Fruit fly (Drosophila melanogaster) whole organism, pupa: ENCODE results near the gene Oamb.

ENCODE experiments used
- CG10348 ChIP-seq: fragments of 200-800 bp; sonication (Bioruptor generic); IDR thresholded peaks from 2 replicates; pipeline ENCODE4 v1.3.6; 2022; ENCODE audit warnings: missing biosample characterization, missing genetic modification characterization
- CG12605 ChIP-seq: fragments of 200-800 bp; sonication (Bioruptor generic); IDR thresholded peaks from 2 replicates; pipeline ENCODE4 v1.3.6; 2022; ENCODE audit warnings: missing biosample characterization, missing genetic modification characterization
- CG13204 ChIP-seq: fragments of 200-800 bp; sonication (Bioruptor generic); optimal IDR thresholded peaks from 2 replicates; lab custom pipeline; 2018; ENCODE audit warnings: missing biosample characterization, mild to moderate bottlenecking, missing genetic modification characterization, moderate library complexity
- CG14655 ChIP-seq: fragments of 200-800 bp; sonication (Bioruptor generic); optimal IDR thresholded peaks from 3 replicates; lab custom pipeline; 2017; ENCODE audit warnings: mild to moderate bottlenecking, missing biosample characterization, missing genetic modification reagents, missing genetic modification characterization
- CG15710 ChIP-seq: fragments of 200-800 bp; sonication (Bioruptor generic); optimal IDR thresholded peaks from 2 replicates; lab custom pipeline; 2018; ENCODE audit warnings: missing biosample characterization, mild to moderate bottlenecking, missing genetic modification characterization, moderate library complexity
- CG17806 ChIP-seq: fragments of 200-800 bp; sonication (Bioruptor generic); optimal IDR thresholded peaks from 2 replicates; lab custom pipeline; 2018; ENCODE audit warnings: missing biosample characterization, mild to moderate bottlenecking, missing genetic modification characterization, moderate library complexity
- CG32121 ChIP-seq: fragments of 200-800 bp; sonication (Bioruptor generic); IDR thresholded peaks from 2 replicates; pipeline ENCODE4 v1.3.6; 2022; ENCODE audit warnings: missing biosample characterization, missing genetic modification characterization
- CG34367 ChIP-seq: fragments of 200-800 bp; sonication (Bioruptor generic); optimal IDR thresholded peaks from 2 replicates; lab custom pipeline; 2018; ENCODE audit warnings: missing biosample characterization, mild to moderate bottlenecking, missing genetic modification characterization
- CG4496 ChIP-seq: fragments of 200-800 bp; sonication (Bioruptor generic); IDR thresholded peaks from 3 replicates; pipeline ENCODE4 v1.3.6; 2022; ENCODE audit warnings: missing biosample characterization, missing genetic modification characterization
- CG8159 ChIP-seq: fragments of 200-800 bp; sonication (Bioruptor generic); optimal IDR thresholded peaks from 3 replicates; lab custom pipeline; 2018; ENCODE audit warnings: missing biosample characterization, mild to moderate bottlenecking, missing genetic modification characterization, moderate library complexity
- CG8301 ChIP-seq: fragments of 200-800 bp; sonication (Bioruptor generic); optimal IDR thresholded peaks from 2 replicates; lab custom pipeline; 2018; ENCODE audit warnings: missing biosample characterization, mild to moderate bottlenecking, missing genetic modification characterization
- CG9948 ChIP-seq: fragments of 200-800 bp; sonication (Bioruptor generic); optimal IDR thresholded peaks from 2 replicates; lab custom pipeline; 2018; ENCODE audit warnings: missing biosample characterization, mild to moderate bottlenecking, missing genetic modification characterization, moderate library complexity
- D1 ChIP-seq: fragments of 200-800 bp; sonication (Bioruptor generic); optimal IDR thresholded peaks from 2 replicates; lab custom pipeline; 2018; ENCODE audit warnings: missing biosample characterization, mild to moderate bottlenecking, missing genetic modification characterization, moderate library complexity
- EcR ChIP-seq: fragments of 200-800 bp; sonication (Bioruptor generic); optimal IDR thresholded peaks from 3 replicates; lab custom pipeline; 2019; ENCODE audit warnings: missing biosample characterization, missing genetic modification characterization, mild to moderate bottlenecking, moderate library complexity, missing genetic modification reagents
- Ets98B ChIP-seq: fragments of 200-800 bp; sonication (Bioruptor generic); IDR thresholded peaks from 2 replicates; pipeline ENCODE4 v1.3.6; 2022; ENCODE audit warnings: missing biosample characterization, missing genetic modification characterization
- Pif1A ChIP-seq: fragments of 200-800 bp; sonication (Bioruptor generic); optimal IDR thresholded peaks from 3 replicates; lab custom pipeline; 2016; ENCODE audit warnings: missing biosample characterization, missing genetic modification characterization
- Pif1B ChIP-seq: fragments of 200-800 bp; sonication (Bioruptor generic); optimal IDR thresholded peaks from 3 replicates; lab custom pipeline; 2016; ENCODE audit warnings: missing biosample characterization, missing genetic modification characterization
- Snoo ChIP-seq: fragments of 200-800 bp; sonication (Bioruptor generic); optimal IDR thresholded peaks from 3 replicates; lab custom pipeline; 2017; ENCODE audit warnings: missing biosample characterization, mild to moderate bottlenecking, missing genetic modification characterization, inconsistent platforms
- fd96Ca ChIP-seq: fragments of 200-800 bp; sonication (Bioruptor generic); IDR thresholded peaks from 3 replicates; pipeline ENCODE4 v1.3.6; 2022; ENCODE audit warnings: missing biosample characterization, missing genetic modification characterization
- gl ChIP-seq: fragments of 200-800 bp; sonication (Bioruptor generic); optimal IDR thresholded peaks from 2 replicates; lab custom pipeline; 2018; ENCODE audit warnings: missing biosample characterization, mild to moderate bottlenecking, missing genetic modification characterization
- rn ChIP-seq: fragments of 200-800 bp; sonication (Bioruptor generic); IDR thresholded peaks from 2 replicates; pipeline ENCODE4 v1.3.6; 2022; ENCODE audit warnings: missing biosample characterization, missing genetic modification characterization

Gene Oamb

dm6 chr3R:20714360-20714759 lies at the start of gene Oamb:
Gene Oamb, minus strand, starts transcription at chr3R:20714577.
- TF ChIP-seq CG8159 (tag; lab: Kevin White, UChicago) (no peak), CG8301 (tag; lab: Kevin White, UChicago) (no peak), Pif1A (no peak), CG15710 (tag; lab: Kevin White, UChicago) (no peak)

DNA sequence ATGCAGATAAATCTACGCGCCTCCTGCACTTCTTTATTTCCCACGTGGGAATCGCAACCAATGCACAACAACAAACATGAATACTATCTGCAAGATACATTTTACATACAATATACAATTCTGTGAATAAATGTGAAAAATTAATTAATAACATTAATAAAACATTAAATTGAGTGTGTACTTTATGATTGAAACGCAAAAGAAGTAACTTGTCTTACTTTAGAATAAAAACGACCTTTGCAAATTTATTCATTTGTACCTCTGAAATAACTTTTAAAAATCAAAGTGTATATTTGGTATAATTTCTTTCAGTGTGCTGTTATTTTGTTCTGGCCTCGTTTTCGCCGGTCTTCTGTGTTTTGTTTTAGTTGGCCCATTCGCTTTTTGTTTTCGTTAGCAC lies 49.7 kb upstream of the Oamb start:
- peak; percentile 71 for TF ChIP-seq Pif1A
- peak; percentile 70 for TF ChIP-seq D1 (tag; lab: Kevin White, UChicago)
- no peak for TF ChIP-seq fd96Ca (GFP tag; lab: Robert Waterston, UW)
- TF ChIP-seq Ets98B (GFP tag; lab: Robert Waterston, UW): peak; percentile 51
- TF ChIP-seq rn: no peak
- no peak for TF ChIP-seq EcR (GFP tag; lab: Kevin White, UChicago)
- 0 out of 2 replicates have a peak, but pooled peaks have one; percentile 49 for TF ChIP-seq CG12605 (GFP tag; lab: Robert Waterston, UW)
- peak; percentile 77 for TF ChIP-seq CG8301 (tag; lab: Kevin White, UChicago)
- TF ChIP-seq Snoo: peak; percentile 62
- TF ChIP-seq CG4496 (GFP tag; lab: Robert Waterston, UW): peak; percentile 67; the same call in 1 of the 3 replicates
- peak; percentile 54 for TF ChIP-seq CG15710 (tag; lab: Kevin White, UChicago)
- peak; percentile 81 for TF ChIP-seq CG32121 (GFP tag; lab: Robert Waterston, UW)
- TF ChIP-seq CG10348: no peak
- peak; percentile 43 for TF ChIP-seq CG17806 (tag; lab: Kevin White, UChicago)
- peak; percentile 78 for TF ChIP-seq CG8159 (tag; lab: Kevin White, UChicago)
- no peak for TF ChIP-seq CG13204 (GFP tag; lab: Kevin White, UChicago)
- TF ChIP-seq gl (tag; lab: Kevin White, UChicago): peak; percentile 61
- TF ChIP-seq CG34367 (tag; lab: Kevin White, UChicago): peak; percentile 26
- peak; percentile 55 for TF ChIP-seq CG9948 (tag; lab: Kevin White, UChicago)
- peak; percentile 71 for TF ChIP-seq CG14655 (GFP tag; lab: Kevin White, UChicago)
- peak; percentile 64 for TF ChIP-seq Pif1B (GFP tag; lab: Kevin White, UChicago)

DNA sequence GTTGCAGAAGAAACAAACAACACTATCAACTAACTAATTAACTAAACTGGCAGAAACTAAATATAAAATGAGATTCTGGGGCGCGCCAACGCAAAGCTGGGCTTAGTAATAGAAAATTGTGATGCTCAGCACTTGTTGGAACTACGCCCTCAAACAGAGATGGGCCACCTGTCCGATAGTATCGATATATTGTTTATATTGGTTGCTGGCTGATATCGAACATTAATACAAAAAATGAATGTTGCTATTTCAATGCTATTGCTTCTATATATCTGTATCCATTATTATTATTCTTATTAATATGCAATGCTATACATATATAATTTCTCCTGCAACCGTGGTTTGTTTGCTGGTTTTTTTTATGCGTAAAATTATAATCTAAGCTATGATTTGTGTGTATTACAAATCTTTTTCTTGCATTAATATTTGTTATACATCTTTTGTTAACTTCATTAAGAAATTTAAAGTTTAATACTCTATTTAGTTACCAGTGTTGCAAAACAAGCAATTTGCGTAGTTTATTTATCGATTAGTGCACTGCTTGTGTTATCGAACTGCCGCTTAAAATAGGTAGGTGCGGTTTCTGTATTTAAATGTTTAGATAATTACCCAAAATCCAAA lies 47.9 kb upstream of the Oamb start, which contains the start of gene CG31195:
TSS of gene CG31195 (minus strand) at position 195 of the 621 bp plus-strand sequence.
- TF ChIP-seq CG14655 (GFP tag; lab: Kevin White, UChicago): no peak
- no peak for TF ChIP-seq CG10348
- no peak for TF ChIP-seq CG15710 (tag; lab: Kevin White, UChicago)
- no peak for TF ChIP-seq CG12605 (GFP tag; lab: Robert Waterston, UW)
- no peak for TF ChIP-seq CG34367 (tag; lab: Kevin White, UChicago)
- no peak for TF ChIP-seq Pif1A
- TF ChIP-seq Snoo: no peak
- TF ChIP-seq CG8301 (tag; lab: Kevin White, UChicago): no peak
- TF ChIP-seq CG4496 (GFP tag; lab: Robert Waterston, UW): no peak
- TF ChIP-seq Pif1B (GFP tag; lab: Kevin White, UChicago): no peak
- no peak for TF ChIP-seq D1 (tag; lab: Kevin White, UChicago)
- TF ChIP-seq CG9948 (tag; lab: Kevin White, UChicago): no peak

DNA sequence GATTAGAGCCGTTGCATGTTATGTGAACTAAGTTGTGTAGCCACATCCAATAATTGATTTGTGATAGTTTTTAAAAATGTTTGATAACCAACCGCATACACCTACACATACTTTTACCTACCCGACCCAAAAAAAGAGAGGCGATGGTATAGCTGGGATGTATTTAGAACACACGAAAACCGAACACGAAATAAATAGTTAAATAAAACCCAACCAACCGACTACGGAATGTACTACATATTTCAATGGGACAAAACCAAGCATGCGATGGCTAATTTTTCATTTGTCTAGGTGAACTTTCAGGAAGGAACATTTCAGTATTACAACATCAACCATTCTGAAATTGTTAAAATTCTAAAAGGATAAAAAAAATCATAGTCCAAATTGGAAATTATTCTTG lies 42.1 kb upstream of the Oamb start, which contains the start of gene Syp:
TSS of gene Syp (plus strand) at position 301 of the 400 bp plus-strand sequence.
- TF ChIP-seq CG8159 (tag; lab: Kevin White, UChicago): no peak
- no peak for TF ChIP-seq Ets98B (GFP tag; lab: Robert Waterston, UW)
- no peak for TF ChIP-seq CG8301 (tag; lab: Kevin White, UChicago)
- TF ChIP-seq CG34367 (tag; lab: Kevin White, UChicago): no peak
- no peak for TF ChIP-seq CG17806 (tag; lab: Kevin White, UChicago)
- TF ChIP-seq CG4496 (GFP tag; lab: Robert Waterston, UW): no peak
- TF ChIP-seq CG12605 (GFP tag; lab: Robert Waterston, UW): no peak
- no peak for TF ChIP-seq CG13204 (GFP tag; lab: Kevin White, UChicago)
- no peak for TF ChIP-seq CG15710 (tag; lab: Kevin White, UChicago)
- no peak for TF ChIP-seq gl (tag; lab: Kevin White, UChicago)
- TF ChIP-seq rn: no peak
- no peak for TF ChIP-seq D1 (tag; lab: Kevin White, UChicago)
- no peak for TF ChIP-seq CG9948 (tag; lab: Kevin White, UChicago)
- no peak for TF ChIP-seq Pif1A

- TF ChIP-seq CG13204 (GFP tag; lab: Kevin White, UChicago) (no peak), CG17806 (tag; lab: Kevin White, UChicago) (no peak), CG12605 (GFP tag; lab: Robert Waterston, UW) (no peak), CG9948 (tag; lab: Kevin White, UChicago) (no peak), EcR (GFP tag; lab: Kevin White, UChicago) (no peak)
These were observed 40.6 kb upstream of the Oamb start for dm6 chr3R:20754991-20755390.

DNA sequence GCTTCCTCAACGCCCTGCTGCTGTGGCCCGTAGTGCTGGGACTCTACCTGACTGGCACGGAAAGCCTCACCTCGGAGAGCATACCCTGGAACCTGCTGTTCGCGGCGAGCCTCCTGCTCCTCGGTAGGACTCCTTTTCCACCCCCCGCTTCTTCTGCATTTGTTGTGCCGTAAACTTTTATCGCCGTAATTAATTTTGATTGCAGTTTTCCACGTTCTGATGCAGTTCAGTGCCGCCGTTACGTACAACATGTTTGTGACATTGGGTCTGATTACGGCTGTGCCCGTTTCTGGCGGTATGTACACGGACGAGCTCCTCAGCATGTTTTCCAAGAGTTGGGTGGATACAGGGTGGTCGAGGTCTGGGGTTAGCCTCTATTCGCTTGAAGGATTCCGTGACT lies 35.2 kb upstream of the Oamb start:
- no peak for TF ChIP-seq rn
- no peak for TF ChIP-seq CG13204 (GFP tag; lab: Kevin White, UChicago)
- no peak for TF ChIP-seq CG4496 (GFP tag; lab: Robert Waterston, UW)
- no peak for TF ChIP-seq Pif1A
- TF ChIP-seq D1 (tag; lab: Kevin White, UChicago): no peak
- TF ChIP-seq CG32121 (GFP tag; lab: Robert Waterston, UW): no peak
- no peak for TF ChIP-seq CG15710 (tag; lab: Kevin White, UChicago)
- no peak for TF ChIP-seq Snoo
